Worm (Caenorhabditis elegans) whole organism, mixed stage, embryonic: Measurements from ENCODE around the gene F55H2.8.

Experiments used
- M03D4.4 ChIP-seq: sonication (generic microtip); optimal IDR thresholded peaks from 2 replicates; lab custom pipeline; 2017; ENCODE audit warnings: mild to moderate bottlenecking, missing genetic modification characterization, missing compliant biosample characterization
- ceh-39 ChIP-seq: fragments of 150-350 bp; optimal IDR thresholded peaks from 2 replicates; lab custom pipeline; 2014; ENCODE audit warnings: missing biosample characterization, missing genetic modification characterization
- ceh-83 ChIP-seq: fragments of 200-800 bp; sonication (Bioruptor generic); optimal IDR thresholded peaks from 2 replicates; lab custom pipeline; 2018; ENCODE audit warnings: mild to moderate bottlenecking, missing genetic modification characterization, missing compliant biosample characterization
- ces-1 ChIP-seq: fragments of 150-350 bp; optimal IDR thresholded peaks from 2 replicates; lab custom pipeline; 2014; ENCODE audit warnings: missing biosample characterization, missing genetic modification reagents, missing genetic modification characterization
- cnd-1 ChIP-seq: fragments of 200-800 bp; sonication (Bioruptor generic); optimal IDR thresholded peaks from 2 replicates; lab custom pipeline; 2018; ENCODE audit warnings: mild to moderate bottlenecking, missing genetic modification characterization, missing compliant biosample characterization
- drap-1 ChIP-seq: fragments of 200-800 bp; sonication (Bioruptor generic); optimal IDR thresholded peaks from 3 replicates; lab custom pipeline; 2018; ENCODE audit warnings: mild to moderate bottlenecking, missing genetic modification characterization, missing compliant biosample characterization
- elt-1 ChIP-seq: sonication (generic microtip); optimal IDR thresholded peaks from 2 replicates; lab custom pipeline; 2017; ENCODE audit warnings: missing genetic modification characterization, mild to moderate bottlenecking, missing compliant biosample characterization, antibody characterized with exemption, moderate library complexity, borderline replicate concordance; ENCODE audit not compliant: insufficient read depth
- elt-3 ChIP-seq: fragments of 150-350 bp; optimal IDR thresholded peaks from 2 replicates; lab custom pipeline; 2014; ENCODE audit warnings: missing biosample characterization, missing genetic modification characterization
- flh-1 ChIP-seq: fragments of 200-800 bp; sonication (Bioruptor generic); optimal IDR thresholded peaks from 2 replicates; lab custom pipeline; 2018; ENCODE audit warnings: mild to moderate bottlenecking, missing genetic modification characterization, moderate library complexity, missing compliant biosample characterization
- ham-2 ChIP-seq: fragments of 200-800 bp; sonication (Bioruptor generic); optimal IDR thresholded peaks from 2 replicates; lab custom pipeline; 2018; ENCODE audit warnings: mild to moderate bottlenecking, missing genetic modification characterization, missing compliant biosample characterization
- hlh-1 ChIP-seq: fragments of 150-350 bp; optimal IDR thresholded peaks from 2 replicates; lab custom pipeline; 2014; ENCODE audit warnings: missing biosample characterization, missing genetic modification reagents, missing genetic modification characterization
- lin-13 ChIP-seq: fragments of 150-350 bp; optimal IDR thresholded peaks from 2 replicates; lab custom pipeline; 2014; ENCODE audit warnings: missing biosample characterization, missing genetic modification characterization
- lsy-2 ChIP-seq: fragments of 150-350 bp; optimal IDR thresholded peaks from 2 replicates; lab custom pipeline; 2014; ENCODE audit warnings: missing biosample characterization, missing genetic modification characterization
- mab-5 ChIP-seq: fragments of 150-350 bp; optimal IDR thresholded peaks from 2 replicates; lab custom pipeline; 2014; ENCODE audit warnings: missing biosample characterization, missing genetic modification characterization
- mep-1 ChIP-seq: fragments of 150-350 bp; optimal IDR thresholded peaks from 2 replicates; lab custom pipeline; 2017; ENCODE audit warnings: missing biosample characterization, missing genetic modification reagents, missing genetic modification characterization, inconsistent platforms
- nhr-12 ChIP-seq: fragments of 150-350 bp; optimal IDR thresholded peaks from 2 replicates; lab custom pipeline; 2014; ENCODE audit warnings: missing biosample characterization, missing genetic modification characterization
- nhr-2 ChIP-seq: fragments of 150-350 bp; optimal IDR thresholded peaks from 2 replicates; lab custom pipeline; 2014; ENCODE audit warnings: missing biosample characterization, missing genetic modification characterization
- nhr-237 ChIP-seq: fragments of 150-350 bp; optimal IDR thresholded peaks from 2 replicates; lab custom pipeline; 2014; ENCODE audit warnings: missing biosample characterization, missing genetic modification characterization
- nhr-28 ChIP-seq: fragments of 150-350 bp; optimal IDR thresholded peaks from 2 replicates; lab custom pipeline; 2014; ENCODE audit warnings: missing biosample characterization, missing genetic modification characterization
- pha-4 ChIP-seq: fragments of 150-350 bp; optimal IDR thresholded peaks from 2 replicates; lab custom pipeline; 2018; ENCODE audit warnings: missing biosample characterization, missing genetic modification reagents, missing genetic modification characterization
- sem-2 ChIP-seq: fragments of 200-800 bp; sonication (Bioruptor generic); optimal IDR thresholded peaks from 2 replicates; lab custom pipeline; 2018; ENCODE audit warnings: mild to moderate bottlenecking, missing genetic modification characterization, missing compliant biosample characterization
- tbx-8 ChIP-seq: fragments of 200-800 bp; sonication (Bioruptor generic); optimal IDR thresholded peaks from 2 replicates; lab custom pipeline; 2018; ENCODE audit warnings: mild to moderate bottlenecking, missing genetic modification characterization, moderate library complexity, missing compliant biosample characterization
- unc-120 ChIP-seq: sonication (generic microtip); optimal IDR thresholded peaks from 2 replicates; lab custom pipeline; 2017; ENCODE audit warnings: missing genetic modification characterization, missing compliant biosample characterization; ENCODE audit not compliant: poor library complexity, severe bottlenecking
- unc-62 ChIP-seq: fragments of 150-350 bp; optimal IDR thresholded peaks from 2 replicates; lab custom pipeline; 2014; ENCODE audit warnings: missing biosample characterization, missing genetic modification reagents, missing genetic modification characterization
- zip-8 ChIP-seq: fragments of 150-350 bp; optimal IDR thresholded peaks from 2 replicates; lab custom pipeline; 2014; ENCODE audit warnings: missing biosample characterization, missing genetic modification characterization
- ztf-11 ChIP-seq: fragments of 150-350 bp; optimal IDR thresholded peaks from 2 replicates; lab custom pipeline; 2014; ENCODE audit warnings: missing biosample characterization, missing genetic modification characterization

F55H2.8 gene

ce11 chrIII:9511055-9511520, 2.6 kb upstream of the F55H2.8 start, which contains the start of gene F55H2.5:
Gene F55H2.5, plus strand, starts transcription at chrIII:9511470.
- no peak for TF ChIP-seq flh-1 (GFP tag; lab: Kevin White, UChicago)
- no peak for TF ChIP-seq nhr-237
- TF ChIP-seq ceh-83, result no peak
- no peak for TF ChIP-seq mab-5 (tag; lab: Kevin White, UChicago)
- TF ChIP-seq zip-8, result no peak
- no peak for TF ChIP-seq nhr-28 (tag; lab: Kevin White, UChicago)
- no peak for TF ChIP-seq ztf-11 (tag; lab: Kevin White, UChicago)
- no peak for TF ChIP-seq sem-2
- TF ChIP-seq M03D4.4, result no peak
- no peak for TF ChIP-seq pha-4 (tag; lab: Kevin White, UChicago)
- TF ChIP-seq lsy-2 (tag; lab: Kevin White, UChicago), result no peak
- no peak for TF ChIP-seq elt-3 (tag; lab: Kevin White, UChicago)
- no peak for TF ChIP-seq unc-62 (GFP tag; lab: Kevin White, UChicago)
- TF ChIP-seq cnd-1 (tag; lab: Kevin White, UChicago), result no peak

- TF ChIP-seq nhr-2 (tag; lab: Kevin White, UChicago) (no peak), unc-120 (no peak), tbx-8 (GFP tag; lab: Kevin White, UChicago) (no peak), ceh-39 (no peak), lin-13 (tag; lab: Kevin White, UChicago) (no peak), unc-62 (GFP tag; lab: Kevin White, UChicago) (no peak)
These were observed 2.0 kb upstream of the F55H2.8 start for ce11 chrIII:9511660-9512059.

ce11 chrIII:9513006-9513405, 663 bp upstream of the F55H2.8 start:
- no peak for TF ChIP-seq mep-1 (tag; lab: Kevin White, UChicago)
- no peak for TF ChIP-seq nhr-28 (tag; lab: Kevin White, UChicago)
- TF ChIP-seq, all 35 proteins: peak for 0

ce11 chrIII:9516148-9516547, 2.5 kb downstream of the F55H2.8 start, which contains the start of gene F55H2.7:
Gene F55H2.7, minus strand, starts transcription at chrIII:9516248.
- TF ChIP-seq sem-2, result no peak
- no peak for TF ChIP-seq elt-3 (tag; lab: Kevin White, UChicago)
- no peak for TF ChIP-seq ceh-83
- no peak for TF ChIP-seq nhr-28 (tag; lab: Kevin White, UChicago)
- no peak for TF ChIP-seq tbx-8 (GFP tag; lab: Kevin White, UChicago)

- TF ChIP-seq nhr-12 (tag; lab: Kevin White, UChicago), result no peak
- peak; percentile 58 for TF ChIP-seq ceh-39
- TF ChIP-seq nhr-28 (tag; lab: Kevin White, UChicago), result no peak
- TF ChIP-seq pha-4 (tag; lab: Kevin White, UChicago), result peak; percentile 88
- no peak for TF ChIP-seq flh-1 (GFP tag; lab: Kevin White, UChicago)
- TF ChIP-seq hlh-1, result peak; percentile 36
- TF ChIP-seq unc-62 (GFP tag; lab: Kevin White, UChicago), result peak; percentile 24
- peak; percentile 15 for TF ChIP-seq drap-1
- peak; percentile 75 for TF ChIP-seq nhr-237
- no peak for TF ChIP-seq ztf-11 (tag; lab: Kevin White, UChicago)
- peak; percentile 63 for TF ChIP-seq mep-1 (tag; lab: Kevin White, UChicago)
- peak; percentile 82 for TF ChIP-seq lsy-2 (tag; lab: Kevin White, UChicago)
- TF ChIP-seq unc-120, result peak; percentile 30
- TF ChIP-seq elt-1, result peak; percentile 13
- peak; percentile 81 for TF ChIP-seq lin-13 (tag; lab: Kevin White, UChicago)
- TF ChIP-seq ces-1 (GFP tag; lab: Kevin White, UChicago), result peak; percentile 72
These were observed 7.9 kb downstream of the F55H2.8 start, which contains the start of the genes clu-1 and prp-40 for ce11 chrIII:9521410-9522090. Gene clu-1, minus strand, starts transcription at chrIII:9521460. Gene prp-40, plus strand, starts transcription at chrIII:9522075.

- TF ChIP-seq zip-8 (no peak), unc-120 (no peak), mep-1 (tag; lab: Kevin White, UChicago) (peak; percentile 16), ham-2 (GFP tag; lab: Kevin White, UChicago) (no peak), lsy-2 (tag; lab: Kevin White, UChicago) (peak; percentile 36), ceh-83 (peak; percentile 13)
These were observed 9.9 kb downstream of the F55H2.8 start, which contains the start of gene mrps-23 for ce11 chrIII:9523581-9523980. Gene mrps-23, minus strand, starts transcription at chrIII:9523672.
